Fruit fly (Drosophila melanogaster) Kc167 (cell line): ENCODE data around the gene CG33766.

Experiments used
- Myc ChIP-seq: fragments of >200 bp; optimal IDR thresholded peaks from 2 replicates; lab custom pipeline; 2017; ENCODE audit warnings: missing external identifiers
- Sin3A ChIP-seq: fragments of >200 bp; optimal IDR thresholded peaks from 2 replicates; lab custom pipeline; 2018; ENCODE audit warnings: missing external identifiers
- h ChIP-seq: fragments of >200 bp; optimal IDR thresholded peaks from 3 replicates; lab custom pipeline; 2018; ENCODE audit warnings: missing external identifiers
- insv ChIP-seq: fragments of >200 bp; optimal IDR thresholded peaks from 3 replicates; lab custom pipeline; 2018; ENCODE audit warnings: missing external identifiers
- psq ChIP-seq: fragments of >200 bp; optimal IDR thresholded peaks from 2 replicates; lab custom pipeline; 2017; ENCODE audit warnings: missing external identifiers
- ttk ChIP-seq: sonication (Bioruptor generic); optimal IDR thresholded peaks from 2 replicates; lab custom pipeline; 2017; ENCODE audit warnings: missing external identifiers

CG33766 gene

DNA sequence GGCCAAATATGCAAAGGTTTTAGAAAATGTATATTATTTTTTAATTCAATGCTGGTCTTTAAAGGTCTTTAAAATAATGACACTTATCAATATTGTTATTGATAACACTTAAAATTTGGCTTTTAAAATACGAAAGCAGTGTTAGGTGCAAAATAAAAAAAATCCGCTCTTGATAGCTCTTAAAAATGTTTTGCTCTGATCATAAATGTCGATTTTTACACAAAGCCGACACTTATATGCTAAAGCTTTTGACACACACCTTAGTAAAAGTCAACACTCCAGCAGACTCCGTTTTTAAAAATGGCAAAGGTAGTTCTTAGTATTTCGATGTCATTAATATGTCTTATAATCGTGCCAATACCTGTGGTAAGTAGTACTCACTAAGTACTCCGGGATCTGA is at the start of gene CG33766:
TSS of gene CG33766 (plus strand) at position 301 of the 400 bp plus-strand sequence.
- TF ChIP-seq Myc (lab: Kevin White, UChicago) (no peak), insv (lab: Kevin White, UChicago) (no peak), psq (lab: Kevin White, UChicago) (no peak), h (lab: Kevin White, UChicago) (no peak), Sin3A (lab: Kevin White, UChicago) (no peak), ttk (lab: Kevin White, UChicago) (no peak)

DNA sequence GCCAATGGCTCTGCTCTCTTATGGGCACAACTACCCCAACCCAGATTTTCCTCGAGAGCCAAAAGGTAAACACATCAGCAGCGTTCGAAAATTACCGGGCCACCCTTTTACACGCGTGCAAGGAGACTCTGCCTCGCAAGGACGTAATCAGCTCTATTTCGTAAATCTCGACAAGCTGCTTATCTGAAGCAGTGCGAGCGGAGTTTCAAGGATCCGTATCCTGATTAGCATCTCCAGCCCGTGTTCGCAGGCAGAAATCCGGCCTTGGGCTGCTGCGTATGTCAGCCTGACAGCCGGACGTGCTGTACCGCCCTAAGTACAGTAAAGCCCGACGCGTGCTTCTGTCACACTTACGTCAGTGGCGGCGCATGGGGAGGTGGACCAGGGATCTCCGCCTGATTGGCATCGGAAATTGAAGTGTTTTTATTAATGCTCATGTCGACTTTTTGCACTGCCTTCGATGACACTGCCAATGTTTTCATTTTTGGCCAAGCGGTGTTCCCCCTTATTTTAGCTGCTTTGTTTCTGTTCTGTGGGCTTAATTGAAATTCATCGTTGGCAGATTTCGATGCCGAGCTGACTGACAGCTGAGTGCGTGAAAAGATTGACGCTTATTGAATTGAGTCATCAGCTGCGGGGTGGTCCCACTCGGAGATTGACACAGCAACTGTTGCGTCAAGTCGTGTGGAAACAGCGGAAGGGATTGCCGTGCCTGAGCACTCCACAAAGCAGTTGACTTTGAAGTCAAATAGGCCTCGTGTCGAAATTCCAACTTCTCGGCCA is 39.6 kb upstream of the CG33766 start, which contains the start of gene ND-B14.5AL:
TSS of gene ND-B14.5AL (plus strand) at position 733 of the 783 bp plus-strand sequence.
- TF ChIP-seq Sin3A (lab: Kevin White, UChicago) (no peak), psq (lab: Kevin White, UChicago) (no peak), h (lab: Kevin White, UChicago) (no peak), Myc (lab: Kevin White, UChicago) (no peak), insv (lab: Kevin White, UChicago) (no peak), ttk (lab: Kevin White, UChicago) (no peak)

DNA sequence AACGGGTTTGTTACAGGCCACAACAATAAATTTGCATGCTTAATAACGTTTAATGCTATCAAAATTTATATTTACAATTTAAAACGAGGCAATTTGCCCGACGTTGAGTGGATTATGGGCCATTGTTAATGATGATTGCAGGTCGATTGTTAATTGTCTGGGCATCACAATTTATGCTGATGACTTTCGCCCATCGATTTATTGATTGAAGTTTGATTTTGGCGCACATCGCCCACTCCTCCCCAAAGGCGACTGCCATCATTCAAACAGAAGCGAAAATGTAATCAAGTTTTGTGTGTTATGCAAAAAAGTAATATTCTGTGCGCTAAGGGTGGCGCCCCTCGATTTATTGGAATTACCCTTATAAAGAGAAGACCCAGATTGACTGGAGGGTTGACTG is 38.4 kb upstream of the CG33766 start:
- TF ChIP-seq ttk (lab: Kevin White, UChicago) = no peak
- no peak for TF ChIP-seq insv (lab: Kevin White, UChicago)
- no peak for TF ChIP-seq psq (lab: Kevin White, UChicago)
- TF ChIP-seq h (lab: Kevin White, UChicago) = no peak
- TF ChIP-seq Myc (lab: Kevin White, UChicago) = no peak
- TF ChIP-seq Sin3A (lab: Kevin White, UChicago) = no peak

DNA sequence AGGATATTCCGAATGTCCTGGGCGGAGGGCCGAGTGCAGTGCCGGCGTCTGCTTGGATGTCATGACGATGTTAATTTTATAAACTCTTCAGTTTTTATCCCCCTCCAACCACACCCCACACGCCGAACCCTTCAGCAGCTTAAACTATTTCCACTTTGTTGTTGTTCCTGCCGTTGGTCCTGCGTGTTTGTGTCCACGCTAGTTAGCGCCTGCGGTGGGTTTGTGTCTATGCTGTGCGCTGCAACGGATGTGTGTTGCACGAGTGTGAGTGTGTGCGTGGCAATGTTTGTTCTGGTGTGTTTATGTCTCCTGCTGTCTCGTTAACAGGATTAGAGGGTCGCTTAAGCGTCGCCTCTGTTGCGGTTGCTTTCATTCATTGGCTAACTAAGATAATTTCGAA is 28.6 kb upstream of the CG33766 start:
- no peak for TF ChIP-seq insv (lab: Kevin White, UChicago)
- no peak for TF ChIP-seq ttk (lab: Kevin White, UChicago)
- no peak for TF ChIP-seq h (lab: Kevin White, UChicago)
- TF ChIP-seq Sin3A (lab: Kevin White, UChicago) = no peak
- no peak for TF ChIP-seq psq (lab: Kevin White, UChicago)
- no peak for TF ChIP-seq Myc (lab: Kevin White, UChicago)

DNA sequence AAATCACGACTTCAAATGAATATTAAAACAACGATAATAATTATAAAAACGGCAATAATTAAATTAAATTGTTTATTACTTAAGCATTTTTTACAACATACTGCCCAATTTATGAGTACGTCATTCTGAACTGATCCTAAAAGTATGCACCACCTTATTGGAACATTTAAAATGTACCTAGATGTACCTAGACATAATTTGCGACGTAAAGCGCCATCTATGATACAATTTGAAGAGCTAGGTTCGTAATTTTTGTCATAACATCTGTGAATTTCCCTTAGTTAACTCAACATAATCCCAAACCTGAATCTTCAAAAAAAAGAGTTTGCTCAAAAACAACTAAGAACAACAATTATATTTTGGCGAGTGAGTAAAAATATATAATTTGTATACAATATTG is 11.3 kb upstream of the CG33766 start:
- TF ChIP-seq ttk (lab: Kevin White, UChicago) (no peak), Myc (lab: Kevin White, UChicago) (no peak), Sin3A (lab: Kevin White, UChicago) (no peak), h (lab: Kevin White, UChicago) (no peak), insv (lab: Kevin White, UChicago) (no peak)

DNA sequence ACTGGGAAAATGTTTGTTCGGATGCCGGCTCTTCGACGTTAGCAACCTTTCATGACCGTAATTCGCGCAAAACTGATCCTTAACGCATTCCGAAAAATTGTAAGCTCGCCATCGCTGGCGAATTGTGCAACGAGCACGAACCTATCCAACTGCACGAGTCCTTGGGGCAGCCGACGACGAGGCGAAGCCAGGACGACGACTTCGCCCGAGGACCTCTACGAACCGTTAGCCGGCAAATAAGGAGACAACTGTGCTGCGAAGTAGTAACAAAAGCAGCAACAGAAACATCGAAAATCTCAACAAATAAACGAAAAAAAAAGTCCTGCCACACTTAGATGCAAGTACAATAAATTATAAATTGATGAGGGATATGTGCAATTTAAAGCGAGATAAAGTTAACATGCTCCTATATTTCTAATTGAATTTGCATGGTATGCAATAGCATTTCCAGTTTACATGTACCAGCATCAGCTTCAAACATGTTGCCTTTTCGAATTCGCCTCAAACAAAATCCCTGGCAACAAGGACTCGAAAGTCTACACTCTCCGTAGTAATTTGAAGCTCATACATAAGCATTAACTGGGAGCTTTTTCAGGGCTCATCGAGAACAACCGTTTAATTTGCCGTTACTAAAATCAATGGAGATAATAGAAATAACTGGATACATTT is 7.4 kb upstream of the CG33766 start, which contains the start of gene CG14459:
TSS of gene CG14459 (minus strand) at position 51 of the 669 bp plus-strand sequence.
- no peak for TF ChIP-seq h (lab: Kevin White, UChicago)
- no peak for TF ChIP-seq insv (lab: Kevin White, UChicago)
- no peak for TF ChIP-seq psq (lab: Kevin White, UChicago)
- no peak for TF ChIP-seq Myc (lab: Kevin White, UChicago)
- no peak for TF ChIP-seq ttk (lab: Kevin White, UChicago)
- TF ChIP-seq Sin3A (lab: Kevin White, UChicago) = no peak

DNA sequence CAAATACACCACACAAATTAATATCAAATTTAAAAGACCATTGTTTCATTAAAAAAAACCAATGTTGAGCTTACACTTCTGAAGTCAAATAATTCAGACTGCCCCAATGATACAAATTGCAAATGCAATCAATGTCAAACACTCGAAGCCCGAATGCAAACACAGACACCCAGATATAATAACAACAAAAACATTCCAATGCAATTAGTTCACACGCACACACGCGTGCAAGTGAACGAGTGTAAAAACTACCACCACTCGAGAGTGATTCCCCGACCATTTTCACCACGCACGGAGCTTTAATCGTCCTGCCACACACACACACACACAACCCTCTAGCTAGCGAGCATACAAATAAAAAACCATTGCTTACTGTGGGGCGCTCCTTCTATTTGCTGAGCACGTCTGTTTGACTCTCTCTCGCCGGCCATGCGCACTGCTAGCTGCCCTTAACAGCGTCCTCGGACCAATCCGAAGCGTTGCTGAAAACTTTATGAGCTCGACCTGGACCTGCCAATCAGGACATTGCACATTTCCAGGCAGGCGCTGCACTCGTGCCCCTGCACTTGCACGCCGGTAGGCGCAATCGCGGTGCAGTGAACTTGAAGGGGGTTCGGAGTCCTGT is 3.0 kb upstream of the CG33766 start:
- no peak for TF ChIP-seq h (lab: Kevin White, UChicago)
- TF ChIP-seq psq (lab: Kevin White, UChicago) = no peak
- no peak for TF ChIP-seq ttk (lab: Kevin White, UChicago)
- TF ChIP-seq Myc (lab: Kevin White, UChicago) = no peak
- TF ChIP-seq Sin3A (lab: Kevin White, UChicago) = no peak
- TF ChIP-seq insv (lab: Kevin White, UChicago) = no peak

DNA sequence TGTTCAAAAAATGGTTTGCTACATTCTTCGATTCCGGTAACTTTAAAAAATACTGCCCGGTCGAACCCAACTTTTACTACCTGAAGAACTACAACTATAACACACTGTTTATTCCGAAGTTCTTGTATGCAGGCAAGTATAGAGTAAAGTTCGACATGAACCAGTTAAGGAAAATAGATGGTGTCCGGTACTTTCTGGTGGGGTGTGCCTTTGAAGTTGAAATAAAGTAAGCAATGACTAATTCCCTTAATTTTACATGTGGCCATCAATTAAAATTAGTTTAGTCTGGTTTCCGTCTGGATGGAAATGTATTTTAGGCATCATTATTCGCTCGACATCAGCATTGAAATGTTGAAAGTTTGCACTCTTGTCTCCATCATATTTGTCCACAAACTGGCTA is 580 bp downstream of the CG33766 start, which contains the start of gene CG33767:
TSS of gene CG33767 (plus strand) at position 301 of the 400 bp plus-strand sequence.
- TF ChIP-seq Myc (lab: Kevin White, UChicago) = no peak
- TF ChIP-seq psq (lab: Kevin White, UChicago) = no peak
- no peak for TF ChIP-seq h (lab: Kevin White, UChicago)
- no peak for TF ChIP-seq ttk (lab: Kevin White, UChicago)
- no peak for TF ChIP-seq Sin3A (lab: Kevin White, UChicago)
- no peak for TF ChIP-seq insv (lab: Kevin White, UChicago)

DNA sequence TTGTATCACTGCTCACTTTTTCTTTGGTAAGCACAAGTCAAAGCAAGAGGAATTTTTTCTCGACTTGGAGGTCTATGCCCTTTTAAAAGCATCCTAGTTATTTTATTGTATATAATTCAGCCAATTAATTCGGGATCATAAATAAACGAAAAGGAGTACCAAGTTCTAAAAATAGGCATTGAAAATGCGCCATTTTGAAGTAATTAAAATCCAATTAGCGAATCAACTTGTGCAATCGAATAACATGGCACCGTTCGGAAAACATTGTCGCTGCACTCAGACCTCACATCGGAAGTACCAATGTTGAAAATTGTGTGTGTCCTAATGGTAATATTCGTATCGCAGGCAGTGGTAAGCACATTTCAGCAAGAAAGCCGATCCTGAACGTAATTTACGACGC is 1.4 kb downstream of the CG33766 start, which contains the start of gene CG33768:
TSS of gene CG33768 (plus strand) at position 301 of the 400 bp plus-strand sequence.
- no peak for TF ChIP-seq insv (lab: Kevin White, UChicago)
- TF ChIP-seq ttk (lab: Kevin White, UChicago) = no peak
- TF ChIP-seq Sin3A (lab: Kevin White, UChicago) = no peak
- no peak for TF ChIP-seq h (lab: Kevin White, UChicago)
- TF ChIP-seq psq (lab: Kevin White, UChicago) = no peak
- no peak for TF ChIP-seq Myc (lab: Kevin White, UChicago)

DNA sequence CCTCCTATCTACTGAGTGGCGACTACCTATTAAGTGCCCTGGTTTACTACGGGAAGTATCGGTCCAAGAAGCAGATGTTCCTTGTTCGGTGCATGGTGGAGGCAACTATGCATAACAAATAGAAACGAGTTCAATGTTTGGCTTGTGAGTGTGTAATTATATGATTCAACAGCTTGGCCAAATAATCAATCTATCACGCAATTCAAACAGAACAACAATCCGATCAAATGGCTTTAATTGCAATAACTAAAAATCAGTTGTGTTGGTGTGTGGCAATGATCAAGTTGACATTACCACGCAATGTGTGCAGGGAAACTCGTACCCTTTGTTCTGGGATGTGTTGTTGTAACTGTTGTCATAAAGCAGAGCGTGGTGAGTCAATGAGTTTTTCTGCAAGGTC is 2.2 kb downstream of the CG33766 start, which contains the start of gene CG33769:
TSS of gene CG33769 (plus strand) at position 301 of the 400 bp plus-strand sequence.
- TF ChIP-seq ttk (lab: Kevin White, UChicago) (no peak), Myc (lab: Kevin White, UChicago) (no peak), h (lab: Kevin White, UChicago) (no peak), Sin3A (lab: Kevin White, UChicago) (no peak), insv (lab: Kevin White, UChicago) (no peak), psq (lab: Kevin White, UChicago) (no peak)
